Worm (Caenorhabditis elegans) whole organism, young adult: ENCODE results near the gene noca-1.
A peak's percentile ranks its signal among the peaks of the same experiment; 100 is the strongest.

ENCODE experiments used
- B0019.2 ChIP-seq: fragments of 200-800 bp; sonication (Bioruptor generic); conservative IDR thresholded peaks from 2 replicates; pipeline ENCODE4 v1.3.6; 2022; ENCODE audit warnings: missing genetic modification reagents, missing genetic modification characterization, missing compliant biosample characterization
- B0035.1 ChIP-seq: sonication (generic microtip); optimal IDR thresholded peaks from 2 replicates; lab custom pipeline; 2016; ENCODE audit warnings: missing genetic modification characterization, mild to moderate bottlenecking, missing compliant biosample characterization, missing genotype, missing genetic modification reagents
- B0261.1 ChIP-seq: sonication (generic microtip); optimal IDR thresholded peaks from 2 replicates; lab custom pipeline; 2016; ENCODE audit warnings: mild to moderate bottlenecking, missing genetic modification characterization, moderate library complexity, missing compliant biosample characterization
- C17E4.6 ChIP-seq: fragments of 200-800 bp; sonication (Bioruptor generic); IDR thresholded peaks from 2 replicates; pipeline ENCODE4 v1.3.6; 2022; ENCODE audit warnings: missing genetic modification reagents, missing genetic modification characterization, missing compliant biosample characterization
- F23B12.7 ChIP-seq: sonication (generic microtip); optimal IDR thresholded peaks from 2 replicates; lab custom pipeline; 2017; ENCODE audit warnings: missing genetic modification characterization, mild to moderate bottlenecking, missing compliant biosample characterization, antibody characterized with exemption, moderate library complexity; ENCODE audit not compliant: insufficient read depth
- F33H1.4 ChIP-seq: fragments of 200-800 bp; sonication (Bioruptor generic); IDR thresholded peaks from 2 replicates; pipeline ENCODE4 v1.3.6; 2022; ENCODE audit warnings: missing genetic modification reagents, missing genetic modification characterization, missing compliant biosample characterization
- F57A8.1 ChIP-seq: fragments of 200-800 bp; sonication (Bioruptor generic); optimal IDR thresholded peaks from 2 replicates; lab custom pipeline; 2018; ENCODE audit warnings: mild to moderate bottlenecking, missing genetic modification characterization, moderate library complexity, missing compliant biosample characterization
- F57C9.4 ChIP-seq: sonication (generic microtip); optimal IDR thresholded peaks from 2 replicates; lab custom pipeline; 2017; ENCODE audit warnings: mild to moderate bottlenecking, missing genetic modification characterization, missing compliant biosample characterization
- Y53F4B.3 ChIP-seq: fragments of 200-800 bp; sonication (Bioruptor generic); IDR thresholded peaks from 2 replicates; pipeline ENCODE4 v1.3.6; 2022; ENCODE audit warnings: missing genetic modification reagents, missing genetic modification characterization, missing compliant biosample characterization
- Y67H2A.10 ChIP-seq: fragments of 200-800 bp; sonication (Bioruptor generic); conservative IDR thresholded peaks from 2 replicates; pipeline ENCODE4 v1.3.6; 2022; ENCODE audit warnings: missing genetic modification reagents, missing genetic modification characterization, missing compliant biosample characterization
- Y95B8A.8 ChIP-seq: fragments of 200-800 bp; sonication (Bioruptor generic); IDR thresholded peaks from 2 replicates; pipeline ENCODE4 v1.3.6; 2022; ENCODE audit warnings: missing genetic modification reagents, missing genetic modification characterization, missing compliant biosample characterization
- akir-1 ChIP-seq: fragments of 200-800 bp; sonication (Bioruptor generic); optimal IDR thresholded peaks from 2 replicates; lab custom pipeline; 2018; ENCODE audit warnings: mild to moderate bottlenecking, missing genetic modification characterization, moderate library complexity, missing compliant biosample characterization
- atf-7 ChIP-seq: sonication (generic microtip); optimal IDR thresholded peaks from 2 replicates; lab custom pipeline; 2017; ENCODE audit warnings: mild to moderate bottlenecking, missing genetic modification characterization, missing compliant biosample characterization
- ccch-3 ChIP-seq: fragments of 200-800 bp; sonication (Bioruptor generic); optimal IDR thresholded peaks from 2 replicates; lab custom pipeline; 2018; ENCODE audit warnings: mild to moderate bottlenecking, missing genetic modification characterization, missing compliant biosample characterization
- cebp-1 ChIP-seq, 2 experiments: fragments of 200-800 bp in 1 of 2; sonication (Bioruptor generic) in 1 of 2; sonication (generic microtip) in 1 of 2; IDR thresholded peaks in 1 of 2; optimal IDR thresholded peaks in 1 of 2; 2 replicates each; pipeline versions ENCODE4 v1.3.6 to Lab custom; 2017 to 2022; ENCODE audit warnings: missing compliant biosample characterization in 2 of 2, missing genetic modification characterization in 2 of 2, mild to moderate bottlenecking in 1 of 2, missing genetic modification reagents in 1 of 2, moderate library complexity in 1 of 2
- ceh-27 ChIP-seq: fragments of 200-800 bp; sonication (Bioruptor generic); optimal IDR thresholded peaks from 2 replicates; lab custom pipeline; 2018; ENCODE audit warnings: mild to moderate bottlenecking, missing genetic modification characterization, moderate library complexity, missing compliant biosample characterization
- ceh-58 ChIP-seq: fragments of 200-800 bp; sonication (Bioruptor generic); IDR thresholded peaks from 2 replicates; pipeline ENCODE4 v1.3.6; 2022; ENCODE audit warnings: missing genetic modification characterization, missing compliant biosample characterization
- chd-7 ChIP-seq: sonication (generic microtip); optimal IDR thresholded peaks from 2 replicates; lab custom pipeline; 2016; ENCODE audit warnings: mild to moderate bottlenecking, missing genetic modification characterization, moderate library complexity, missing compliant biosample characterization
- die-1 ChIP-seq: sonication (generic microtip); optimal IDR thresholded peaks from 2 replicates; lab custom pipeline; 2016; ENCODE audit warnings: missing genotype, mild to moderate bottlenecking, missing genetic modification characterization, missing compliant biosample characterization
- dpff-1 ChIP-seq: sonication (generic microtip); optimal IDR thresholded peaks from 2 replicates; lab custom pipeline; 2017; ENCODE audit warnings: mild to moderate bottlenecking, missing genetic modification characterization, missing compliant biosample characterization
- ekl-4 ChIP-seq: fragments of 200-800 bp; sonication (Bioruptor generic); IDR thresholded peaks from 2 replicates; pipeline ENCODE4 v1.3.6; 2022; ENCODE audit warnings: missing genetic modification reagents, missing genetic modification characterization, missing compliant biosample characterization
- ets-4 ChIP-seq: fragments of 200-800 bp; sonication (Bioruptor generic); optimal IDR thresholded peaks from 2 replicates; lab custom pipeline; 2018; ENCODE audit warnings: mild to moderate bottlenecking, missing genetic modification characterization, missing compliant biosample characterization
- fkh-3 ChIP-seq: sonication (generic microtip); optimal IDR thresholded peaks from 2 replicates; lab custom pipeline; 2016; ENCODE audit warnings: mild to moderate bottlenecking, missing genetic modification characterization, missing compliant biosample characterization
- hlh-12 ChIP-seq: sonication (generic microtip); optimal IDR thresholded peaks from 2 replicates; lab custom pipeline; 2016; ENCODE audit warnings: missing genetic modification characterization, missing compliant biosample characterization
- hmg-1.2 ChIP-seq: fragments of 200-800 bp; sonication (Bioruptor generic); IDR thresholded peaks from 2 replicates; pipeline ENCODE4 v1.3.6; 2022; ENCODE audit warnings: missing genetic modification reagents, missing genetic modification characterization, missing compliant biosample characterization
- let-526 ChIP-seq: fragments of 200-800 bp; sonication (Bioruptor generic); IDR thresholded peaks from 2 replicates; pipeline ENCODE4 v1.3.6; 2022; ENCODE audit warnings: missing genetic modification reagents, missing genetic modification characterization, missing compliant biosample characterization
- lin-35 ChIP-seq, 3 experiments: fragments of 150-350 bp in 2 of 3; sonication (generic microtip) in 1 of 3; optimal IDR thresholded peaks; 2 replicates each; lab custom pipeline; 2014 to 2018; ENCODE audit warnings: missing biosample characterization in 3 of 3, missing genetic modification characterization in 3 of 3, missing genetic modification reagents in 3 of 3
- lir-1 ChIP-seq: fragments of 200-800 bp; sonication (Bioruptor generic); conservative IDR thresholded peaks from 2 replicates; pipeline ENCODE4 v1.3.6; 2022; ENCODE audit warnings: missing genetic modification reagents, missing genetic modification characterization, missing compliant biosample characterization
- lsl-1 ChIP-seq: fragments of 200-800 bp; sonication (Bioruptor generic); optimal IDR thresholded peaks from 2 replicates; lab custom pipeline; 2018; ENCODE audit warnings: mild to moderate bottlenecking, missing genetic modification characterization, moderate library complexity, missing compliant biosample characterization
- lsy-27 ChIP-seq: sonication (generic microtip); optimal IDR thresholded peaks from 2 replicates; lab custom pipeline; 2017; ENCODE audit warnings: missing genetic modification characterization, mild to moderate bottlenecking, missing compliant biosample characterization, antibody characterized with exemption, missing genotype, borderline replicate concordance; ENCODE audit not compliant: insufficient read depth
- madf-10 ChIP-seq: sonication (generic microtip); optimal IDR thresholded peaks from 2 replicates; lab custom pipeline; 2016; ENCODE audit warnings: mild to moderate bottlenecking, missing genetic modification characterization, missing compliant biosample characterization
- madf-8 ChIP-seq: fragments of 200-800 bp; sonication (Bioruptor generic); conservative IDR thresholded peaks from 2 replicates; pipeline ENCODE4 v1.3.6; 2022; ENCODE audit warnings: missing genetic modification reagents, missing genetic modification characterization, missing compliant biosample characterization
- mxl-1 ChIP-seq: sonication (generic microtip); optimal IDR thresholded peaks from 2 replicates; lab custom pipeline; 2016; ENCODE audit warnings: missing genetic modification characterization, missing compliant biosample characterization
- nfya-1 ChIP-seq: sonication (generic microtip); optimal IDR thresholded peaks from 2 replicates; lab custom pipeline; 2017; ENCODE audit warnings: antibody characterized with exemption, missing compliant biosample characterization, missing genetic modification characterization, borderline replicate concordance; ENCODE audit not compliant: insufficient read depth
- nhr-120 ChIP-seq: fragments of 200-800 bp; sonication (Bioruptor generic); IDR thresholded peaks from 2 replicates; pipeline ENCODE4 v1.3.6; 2022; ENCODE audit warnings: missing genetic modification characterization, missing compliant biosample characterization
- nhr-80 ChIP-seq: sonication (generic microtip); optimal IDR thresholded peaks from 2 replicates; lab custom pipeline; 2016; ENCODE audit warnings: missing genetic modification characterization, missing compliant biosample characterization
- pbrm-1 ChIP-seq: fragments of 200-800 bp; sonication (Bioruptor generic); IDR thresholded peaks from 2 replicates; pipeline ENCODE4 v1.3.6; 2022; ENCODE audit warnings: missing genetic modification reagents, missing genetic modification characterization, missing compliant biosample characterization
- pha-4 ChIP-seq: fragments of 150-350 bp; sonication (generic microtip); optimal IDR thresholded peaks from 2 replicates; lab custom pipeline; 2014; ENCODE audit warnings: missing biosample characterization, missing genetic modification reagents, missing genetic modification characterization
- rcor-1 ChIP-seq: fragments of 200-800 bp; sonication (Bioruptor generic); IDR thresholded peaks from 2 replicates; pipeline ENCODE4 v1.3.6; 2022; ENCODE audit warnings: missing genetic modification reagents, missing genetic modification characterization, missing compliant biosample characterization
- sea-2 ChIP-seq: fragments of 200-800 bp; sonication (Bioruptor generic); IDR thresholded peaks from 2 replicates; pipeline ENCODE4 v1.3.6; 2022; ENCODE audit warnings: missing genetic modification characterization, missing compliant biosample characterization
- snpc-1.3 ChIP-seq: sonication (generic microtip); optimal IDR thresholded peaks from 2 replicates; lab custom pipeline; 2017; ENCODE audit warnings: missing genetic modification characterization, mild to moderate bottlenecking, missing compliant biosample characterization, antibody characterized with exemption, moderate library complexity, missing genotype, missing genetic modification reagents; ENCODE audit not compliant: insufficient read depth
- snpc-4 ChIP-seq, 5 experiments: fragments of 150-350 bp in 1 of 5; sonication (generic microtip) in 4 of 5; optimal IDR thresholded peaks; 2 replicates each; lab custom pipeline; 2014 to 2018; ENCODE audit warnings: missing genetic modification characterization in 5 of 5, missing biosample characterization in 3 of 5, antibody characterized with exemption in 2 of 5, mild to moderate bottlenecking in 2 of 5, missing compliant biosample characterization in 2 of 5, missing genotype in 2 of 5, moderate library complexity in 2 of 5, missing genetic modification reagents in 1 of 5
- ztf-22 ChIP-seq: fragments of 200-800 bp; sonication (Bioruptor generic); optimal IDR thresholded peaks from 2 replicates; lab custom pipeline; 2018; ENCODE audit warnings: mild to moderate bottlenecking, missing genetic modification characterization, moderate library complexity, missing compliant biosample characterization
- ztf-26 ChIP-seq: sonication (generic microtip); optimal IDR thresholded peaks from 2 replicates; lab custom pipeline; 2017; ENCODE audit warnings: missing genetic modification characterization, missing compliant biosample characterization
- ztf-28 ChIP-seq: fragments of 200-800 bp; sonication (Bioruptor generic); IDR thresholded peaks from 2 replicates; pipeline ENCODE4 v1.3.6; 2022; ENCODE audit warnings: missing genetic modification reagents, missing genetic modification characterization, missing compliant biosample characterization
- ztf-3 ChIP-seq: fragments of 200-800 bp; sonication (Bioruptor generic); optimal IDR thresholded peaks from 2 replicates; lab custom pipeline; 2018; ENCODE audit warnings: mild to moderate bottlenecking, missing genetic modification characterization, missing compliant biosample characterization

The noca-1 gene

DNA sequence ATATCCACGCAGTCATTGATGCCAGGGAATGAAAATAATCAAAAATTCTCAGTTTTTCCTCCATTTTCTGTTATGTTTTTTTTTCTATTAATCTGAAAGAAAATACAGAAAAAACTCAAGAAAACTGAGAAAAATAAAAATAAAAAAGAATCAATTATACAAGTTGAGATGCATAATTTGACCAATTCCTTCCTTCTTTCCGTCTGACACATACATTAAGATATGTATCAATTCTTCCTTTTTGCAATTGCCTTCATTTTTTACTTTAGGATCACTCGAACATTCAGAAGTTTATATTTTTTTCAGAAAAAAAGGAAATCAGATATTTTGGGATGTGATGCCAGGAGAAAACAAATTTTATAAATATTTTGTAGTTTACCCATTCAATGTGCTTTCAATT, 54.7 kb downstream of the noca-1 start, which contains the start of gene F57B1.5:
Gene F57B1.5 (plus strand): TSS at position 301 of the 400 bp plus-strand sequence.
- TF ChIP-seq ceh-58 (GFP tag; lab: Robert Waterston, UW): no peak
- no peak for TF ChIP-seq ceh-27
- TF ChIP-seq F33H1.4: no peak
- no peak for TF ChIP-seq Y67H2A.10
- no peak for TF ChIP-seq ztf-3 (GFP tag; lab: Kevin White, UChicago)

DNA sequence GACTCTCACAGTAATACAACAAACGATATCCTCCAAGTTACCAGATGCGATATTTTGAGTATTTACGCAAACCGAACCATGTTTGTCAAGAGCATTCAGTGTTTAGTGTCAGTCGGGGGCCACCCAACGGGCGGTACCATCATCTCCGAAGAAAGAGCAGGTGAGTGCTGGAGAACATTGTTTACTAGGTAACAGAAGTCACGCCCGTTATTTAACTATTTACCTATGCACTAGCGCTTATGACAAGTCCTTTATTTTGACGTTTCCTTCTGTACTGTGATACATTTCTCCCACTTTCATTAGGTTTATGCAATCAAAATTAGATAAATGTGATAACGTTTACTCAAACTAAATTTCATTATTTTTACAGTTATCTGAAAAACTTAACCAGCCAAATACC, 56.8 kb downstream of the noca-1 start, which contains the start of gene F57B1.6:
Gene F57B1.6 (plus strand): TSS at position 79 of the 400 bp plus-strand sequence.
- TF ChIP-seq F23B12.7 (tag; lab: Kevin White, UChicago) (no peak), C17E4.6 (GFP tag; lab: Robert Waterston, UW) (no peak), pbrm-1 (GFP tag; lab: Robert Waterston, UW) (no peak), madf-8 (no peak), madf-10 (tag; lab: Kevin White, UChicago) (no peak), lin-35 (GFP tag; optimal IDR thresholded peaks at IDR 0.05; lab: Kevin White, UChicago) (no peak), B0035.1 (tag; lab: Kevin White, UChicago) (no peak), mxl-1 (tag; lab: Kevin White, UChicago) (no peak), ztf-26 (no peak), lsy-27 (no peak), akir-1 (no peak), ccch-3 (no peak), B0019.2 (GFP tag; lab: Robert Waterston, UW) (no peak), F57A8.1 (no peak), cebp-1 (GFP tag; IDR thresholded peaks at IDR 0.05; lab: Robert Waterston, UW) (no peak), cebp-1 (tag; optimal IDR thresholded peaks at IDR 0.05; lab: Kevin White, UChicago) (no peak), nfya-1 (tag; lab: Kevin White, UChicago) (no peak), F57C9.4 (tag; lab: Kevin White, UChicago) (no peak), let-526 (no peak)

DNA sequence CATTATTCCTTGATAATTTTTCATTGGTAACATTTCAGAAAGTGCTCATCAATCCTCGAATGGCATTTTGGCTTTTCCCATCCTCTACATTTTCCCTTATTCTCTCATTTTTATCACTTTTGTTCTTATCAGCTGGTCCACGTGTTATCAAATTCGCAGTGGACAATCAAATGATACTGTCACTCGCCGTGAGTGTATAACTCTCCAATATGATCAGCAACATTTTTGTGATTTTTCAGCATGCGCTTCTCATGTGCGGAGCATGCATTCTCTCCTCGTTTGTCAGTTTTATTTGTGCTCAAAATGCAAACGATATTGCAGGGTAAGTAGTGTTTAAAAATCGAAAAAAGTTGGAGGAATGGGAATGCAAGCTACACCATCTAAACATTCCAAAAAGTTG, 59.9 kb downstream of the noca-1 start:
- TF ChIP-seq lir-1 (no peak), hmg-1.2 (GFP tag; lab: Robert Waterston, UW) (no peak), atf-7 (peak; percentile 66), ztf-22 (peak; percentile 40), dpff-1 (tag; lab: Kevin White, UChicago) (no peak), Y95B8A.8 (no peak), ztf-28 (GFP tag; lab: Robert Waterston, UW) (no peak), cebp-1 (GFP tag; IDR thresholded peaks at IDR 0.05; lab: Robert Waterston, UW) (no peak), cebp-1 (tag; optimal IDR thresholded peaks at IDR 0.05; lab: Kevin White, UChicago) (no peak), rcor-1 (GFP tag; lab: Robert Waterston, UW) (no peak), chd-7 (tag; lab: Kevin White, UChicago) (no peak), nhr-120 (GFP tag; lab: Robert Waterston, UW) (no peak), ets-4 (GFP tag; lab: Kevin White, UChicago) (peak; percentile 25), nhr-80 (tag; lab: Kevin White, UChicago) (peak; percentile 91), B0261.1 (tag; lab: Kevin White, UChicago) (no peak), snpc-4 (GFP tag; optimal IDR thresholded peaks at IDR 0.05; lab: Kevin White, UChicago) (no peak), snpc-4 (tag; optimal IDR thresholded peaks at IDR 0.05; lab: Kevin White, UChicago) (no peak), ekl-4 (no peak), snpc-1.3 (tag; lab: Kevin White, UChicago) (no peak), Y53F4B.3 (no peak), lsl-1 (no peak), fkh-3 (no peak), hlh-12 (tag; lab: Kevin White, UChicago) (no peak), die-1 (tag; lab: Kevin White, UChicago) (no peak), pha-4 (peak; percentile 42), lsy-27 (no peak), sea-2 (GFP tag; lab: Robert Waterston, UW) (no peak)
